Fruit fly (Drosophila melanogaster) whole organism: ENCODE results near the gene CG16719.

Experiments
- CG8478 ChIP-seq: fragments of >200 bp; optimal IDR thresholded peaks from 2 replicates; lab custom pipeline; 2018; ENCODE audit warnings: inconsistent platforms
- Dll ChIP-seq: fragments of >200 bp; optimal IDR thresholded peaks from 2 replicates; lab custom pipeline; 2017
- EcR ChIP-seq, 2 experiments: fragments of >200 bp; optimal IDR thresholded peaks; 2 replicates each; lab custom pipeline; 2017; ENCODE audit warnings: missing biosample characterization in 2 of 2, missing genetic modification characterization in 2 of 2, missing genetic modification reagents in 2 of 2
- pan ChIP-seq: fragments of >200 bp; optimal IDR thresholded peaks from 2 replicates; lab custom pipeline; 2017
- psq ChIP-seq: fragments of >200 bp; optimal IDR thresholded peaks from 2 replicates; lab custom pipeline; 2017
- usp ChIP-seq: fragments of >200 bp; optimal IDR thresholded peaks from 2 replicates; lab custom pipeline; 2017; ENCODE audit warnings: missing biosample characterization, missing genetic modification characterization, mixed read lengths

CG16719 gene

dm6 chr3L:9695242-9695641 lies 10.3 kb downstream of the CG16719 start:
- no peak for TF ChIP-seq CG8478 (lab: Kevin White, UChicago)
- TF ChIP-seq Dll = peak; percentile 57

- TF ChIP-seq pan (lab: Kevin White, UChicago) (no peak), EcR (GFP tag; optimal IDR thresholded peaks at IDR 0.05; lab: Kevin White, UChicago) (no peak), Dll (no peak), CG8478 (lab: Kevin White, UChicago) (no peak), usp (GFP tag; lab: Kevin White, UChicago) (no peak), psq (lab: Kevin White, UChicago) (no peak)
Measured at dm6 chr3L:9695647-9696046, 10.7 kb downstream of the CG16719 start.

dm6 chr3L:9696650-9697526 lies 11.9 kb downstream of the CG16719 start, which contains the start of gene Prps:
Gene Prps, minus strand, starts transcription at chr3L:9696700.
- TF ChIP-seq Dll (peak; percentile 45), usp (GFP tag; lab: Kevin White, UChicago) (no peak)

DNA sequence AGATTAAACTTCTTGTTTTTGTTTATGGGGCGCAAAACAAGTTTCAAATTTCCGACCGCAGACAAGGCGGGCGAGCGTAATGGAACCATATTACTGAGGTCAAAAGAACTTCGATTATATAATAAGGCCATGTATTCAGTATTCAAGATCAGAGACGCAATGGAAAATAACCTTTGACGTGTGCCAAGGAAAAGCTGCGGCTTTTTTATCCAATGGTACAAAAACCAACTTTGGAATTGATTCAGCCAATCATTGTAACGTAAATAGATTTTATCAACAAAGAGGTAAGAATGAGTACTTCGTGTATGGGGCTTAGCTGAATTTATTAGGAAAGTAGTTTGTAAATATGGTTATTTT lies 12.5 kb downstream of the CG16719 start:
- TF ChIP-seq EcR (GFP tag; optimal IDR thresholded peaks at IDR 0.05; lab: Kevin White, UChicago) (no peak), usp (GFP tag; lab: Kevin White, UChicago) (no peak), pan (lab: Kevin White, UChicago) (no peak), psq (lab: Kevin White, UChicago) (no peak), Dll (no peak), CG8478 (lab: Kevin White, UChicago) (no peak)

DNA sequence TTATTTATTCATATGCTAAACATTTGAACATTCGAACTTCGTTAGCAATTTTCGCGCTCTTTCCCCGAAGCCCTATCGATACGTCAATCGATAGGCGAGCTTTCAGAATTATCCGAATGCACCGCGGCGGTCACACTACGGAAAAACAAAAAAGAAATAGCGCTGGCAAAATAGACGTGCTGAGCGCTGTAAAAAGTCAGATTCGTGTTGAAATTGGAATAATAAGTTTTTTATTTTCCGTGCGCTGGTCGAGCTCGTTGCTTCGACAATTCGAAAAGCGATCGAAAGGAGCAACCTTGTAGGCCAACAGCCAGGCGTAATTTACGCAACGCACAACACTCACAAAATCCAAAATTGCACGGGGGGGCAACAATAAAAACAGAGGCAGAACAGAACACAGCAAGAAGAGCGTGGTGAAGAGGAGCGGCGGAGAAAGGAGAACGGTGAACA lies 13.2 kb downstream of the CG16719 start, which contains the start of gene Ubc4:
Ubc4 (plus strand) TSS at position 144 of the 450 bp plus-strand sequence.
- TF ChIP-seq usp (GFP tag; lab: Kevin White, UChicago) (no peak), psq (lab: Kevin White, UChicago) (no peak)

DNA sequence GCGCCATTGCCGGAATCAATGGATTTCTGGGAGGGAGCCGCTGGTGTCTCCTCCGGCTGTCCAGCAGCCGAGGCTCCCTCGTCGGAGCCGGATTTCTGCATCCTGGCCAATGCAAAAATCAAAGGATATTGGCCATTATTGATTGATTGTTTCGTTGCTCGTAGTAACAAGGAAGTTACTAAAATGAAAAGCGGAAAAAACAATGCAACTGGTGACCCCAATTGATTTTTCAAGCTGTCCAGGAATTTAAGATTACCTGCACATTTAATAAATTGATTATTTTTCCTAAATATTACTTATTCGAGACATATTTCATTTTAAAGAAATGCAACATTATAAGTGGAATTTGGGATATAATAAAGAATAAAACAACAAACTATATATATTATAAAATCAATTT lies 18.5 kb downstream of the CG16719 start, which contains the start of gene CG6761:
CG6761 (minus strand) TSS at position 101 of the 400 bp plus-strand sequence.
- no peak for TF ChIP-seq pan (lab: Kevin White, UChicago)
- no peak for TF ChIP-seq psq (lab: Kevin White, UChicago)
- no peak for TF ChIP-seq usp (GFP tag; lab: Kevin White, UChicago)
- no peak for TF ChIP-seq CG8478 (lab: Kevin White, UChicago)
- no peak for TF ChIP-seq Dll
- TF ChIP-seq EcR (GFP tag; optimal IDR thresholded peaks at IDR 0.05; lab: Kevin White, UChicago) = no peak

dm6 chr3L:9704162-9704748 lies 19.3 kb downstream of the CG16719 start, which contains the start of gene CG16711:
Gene CG16711, plus strand, starts transcription at chr3L:9704331.
- no peak for TF ChIP-seq pan (lab: Kevin White, UChicago)
- TF ChIP-seq EcR (GFP tag; optimal IDR thresholded peaks at IDR 0.05; lab: Kevin White, UChicago) = no peak
- TF ChIP-seq CG8478 (lab: Kevin White, UChicago) = no peak
- no peak for TF ChIP-seq Dll
- no peak for TF ChIP-seq usp (GFP tag; lab: Kevin White, UChicago)
- TF ChIP-seq psq (lab: Kevin White, UChicago) = no peak

DNA sequence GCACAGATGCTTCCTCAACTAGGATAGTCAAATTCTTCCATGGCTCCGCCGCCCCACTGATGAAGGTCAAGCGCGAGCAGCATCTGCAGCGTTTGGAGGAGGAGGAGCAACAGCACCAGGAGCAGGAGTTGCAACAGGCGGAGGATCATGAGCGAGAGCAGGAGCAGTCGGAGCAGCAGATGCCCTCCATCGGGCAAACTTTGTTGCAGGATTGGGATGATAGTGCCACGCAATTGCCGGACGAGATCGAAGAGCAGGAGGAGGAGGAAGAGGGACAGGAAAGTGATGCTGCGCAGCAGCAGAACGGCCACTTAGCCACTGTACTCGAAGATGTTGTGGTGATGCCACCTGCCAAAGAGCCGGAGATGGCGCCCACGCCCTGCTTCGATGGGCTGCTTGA lies 20.6 kb downstream of the CG16719 start:
- TF ChIP-seq pan (lab: Kevin White, UChicago) (no peak), psq (lab: Kevin White, UChicago) (no peak), Dll (no peak), EcR (GFP tag; optimal IDR thresholded peaks at IDR 0.05; lab: Kevin White, UChicago) (no peak), CG8478 (lab: Kevin White, UChicago) (no peak), usp (GFP tag; lab: Kevin White, UChicago) (no peak)

- TF ChIP-seq usp (GFP tag; lab: Kevin White, UChicago) (no peak), CG8478 (lab: Kevin White, UChicago) (no peak), EcR (GFP tag; optimal IDR thresholded peaks at IDR 0.05; lab: Kevin White, UChicago) (no peak)
Measured at dm6 chr3L:9708797-9709196, 23.8 kb downstream of the CG16719 start.

dm6 chr3L:9711203-9711602 lies 26.2 kb downstream of the CG16719 start:
- TF ChIP-seq usp (GFP tag; lab: Kevin White, UChicago) (no peak), CG8478 (lab: Kevin White, UChicago) (no peak), Dll (no peak), psq (lab: Kevin White, UChicago) (no peak), EcR (GFP tag; optimal IDR thresholded peaks at IDR 0.05; lab: Kevin White, UChicago) (no peak), pan (lab: Kevin White, UChicago) (no peak)

- TF ChIP-seq usp (GFP tag; lab: Kevin White, UChicago) (no peak), CG8478 (lab: Kevin White, UChicago) (no peak), pan (lab: Kevin White, UChicago) (no peak)
Measured at dm6 chr3L:9712066-9712789, 27.3 kb downstream of the CG16719 start.

dm6 chr3L:9713383-9713827 lies 28.4 kb downstream of the CG16719 start, which contains the start of gene SH3PX1:
Gene SH3PX1, minus strand, starts transcription at chr3L:9713827.
- TF ChIP-seq pan (lab: Kevin White, UChicago) (no peak), CG8478 (lab: Kevin White, UChicago) (no peak), usp (GFP tag; lab: Kevin White, UChicago) (no peak), Dll (no peak), psq (lab: Kevin White, UChicago) (no peak), EcR (GFP tag; optimal IDR thresholded peaks at IDR 0.05; lab: Kevin White, UChicago) (no peak)
